Worm (Caenorhabditis elegans) whole organism, L1 larva: ENCODE data around the gene T24C4.10.
A peak's percentile ranks its signal among the peaks of the same experiment; 100 is the strongest.

ENCODE experiments used
- C34B4.2 ChIP-seq: sonication (generic microtip); optimal IDR thresholded peaks from 2 replicates; lab custom pipeline; 2017; ENCODE audit warnings: mild to moderate bottlenecking, missing genetic modification characterization, missing compliant biosample characterization
- Y116A8C.19 ChIP-seq: sonication (generic microtip); optimal IDR thresholded peaks from 2 replicates; lab custom pipeline; 2016; ENCODE audit warnings: missing compliant biosample characterization, missing genetic modification characterization, borderline replicate concordance
- aly-2 ChIP-seq: fragments of 150-350 bp; optimal IDR thresholded peaks from 2 replicates; lab custom pipeline; 2014; ENCODE audit warnings: missing biosample characterization, missing genetic modification characterization
- blmp-1 ChIP-seq: fragments of 150-350 bp; optimal IDR thresholded peaks from 2 replicates; lab custom pipeline; 2014; ENCODE audit warnings: missing biosample characterization, missing genetic modification characterization
- ceh-82 ChIP-seq, 3 experiments: fragments of 150-350 bp in 1 of 3; sonication (generic microtip) in 2 of 3; optimal IDR thresholded peaks; 2 replicates each; lab custom pipeline; 2014 to 2017; ENCODE audit warnings: missing biosample characterization in 3 of 3, missing genetic modification characterization in 3 of 3
- ceh-88 ChIP-seq: fragments of 200-800 bp; sonication (Bioruptor generic); IDR thresholded peaks from 2 replicates; pipeline ENCODE4 v1.3.6; 2022; ENCODE audit warnings: missing genetic modification characterization, missing compliant biosample characterization
- ceh-90 ChIP-seq: sonication (generic microtip); optimal IDR thresholded peaks from 2 replicates; lab custom pipeline; 2016; ENCODE audit warnings: missing genetic modification characterization, missing compliant biosample characterization
- dpl-1 ChIP-seq, 3 experiments: fragments of 150-350 bp in 2 of 3; sonication (generic microtip) in 1 of 3; optimal IDR thresholded peaks; 2 replicates each; lab custom pipeline; 2014 to 2017; ENCODE audit warnings: missing biosample characterization in 3 of 3, missing genetic modification characterization in 3 of 3, missing genetic modification reagents in 3 of 3
- dsc-1 ChIP-seq: sonication (generic microtip); optimal IDR thresholded peaks from 2 replicates; lab custom pipeline; 2016; ENCODE audit warnings: mild to moderate bottlenecking, missing genetic modification characterization, missing compliant biosample characterization
- efl-1 ChIP-seq, 4 experiments: fragments of 150-350 bp; optimal IDR thresholded peaks in 3 of 4; peaks in 1 of 4; 1 replicate in 1 of 4; 2 replicates in 3 of 4; lab custom pipeline; 2014; ENCODE audit warnings: missing biosample characterization in 2 of 4, missing genetic modification characterization in 2 of 4, missing genetic modification reagents in 2 of 4
- egl-13 ChIP-seq: sonication (generic microtip); optimal IDR thresholded peaks from 2 replicates; lab custom pipeline; 2016; ENCODE audit warnings: missing genotype, missing genetic modification reagents, missing genetic modification characterization, missing compliant biosample characterization
- elt-2 ChIP-seq: sonication (generic microtip); optimal IDR thresholded peaks from 2 replicates; lab custom pipeline; 2016; ENCODE audit warnings: missing genetic modification characterization, mild to moderate bottlenecking, inconsistent platforms, missing compliant biosample characterization, missing genetic modification reagents
- elt-3 ChIP-seq, 6 experiments: fragments of 150-350 bp in 1 of 6; sonication (generic microtip); optimal IDR thresholded peaks; 2 replicates each; lab custom pipeline; 2017 to 2018; ENCODE audit warnings: missing biosample characterization in 6 of 6, missing genetic modification characterization in 6 of 6, inconsistent platforms in 1 of 6
- fkh-8 ChIP-seq: sonication (generic microtip); optimal IDR thresholded peaks from 2 replicates; lab custom pipeline; 2016; ENCODE audit warnings: mild to moderate bottlenecking, missing genetic modification characterization, missing compliant biosample characterization
- grh-1 ChIP-seq: fragments of 200-800 bp; sonication (Bioruptor generic); IDR thresholded peaks from 2 replicates; pipeline ENCODE4 v1.3.6; 2022; ENCODE audit warnings: missing genetic modification reagents, missing genetic modification characterization, missing compliant biosample characterization
- lin-13 ChIP-seq: fragments of 150-350 bp; optimal IDR thresholded peaks from 2 replicates; lab custom pipeline; 2014; ENCODE audit warnings: missing biosample characterization, missing genetic modification reagents, missing genetic modification characterization
- lin-35 ChIP-seq, 2 experiments: fragments of 150-350 bp; optimal IDR thresholded peaks; 2 replicates each; lab custom pipeline; 2014; ENCODE audit warnings: missing biosample characterization in 2 of 2, missing genetic modification characterization in 2 of 2, missing genetic modification reagents in 2 of 2
- mab-9 ChIP-seq: fragments of 200-800 bp; sonication (Bioruptor generic); IDR thresholded peaks from 2 replicates; pipeline ENCODE4 v1.3.6; 2022; ENCODE audit warnings: missing genetic modification reagents, missing genetic modification characterization, missing compliant biosample characterization
- mdl-1 ChIP-seq, 2 experiments: fragments of 150-350 bp; optimal IDR thresholded peaks; 2 replicates each; lab custom pipeline; 2014 to 2017; ENCODE audit warnings: missing biosample characterization in 2 of 2, missing genetic modification characterization in 2 of 2, inconsistent platforms in 1 of 2
- mep-1 ChIP-seq: fragments of 150-350 bp; optimal IDR thresholded peaks from 2 replicates; lab custom pipeline; 2014; ENCODE audit warnings: missing biosample characterization, missing genetic modification characterization
- nhr-11 ChIP-seq: fragments of 150-350 bp; optimal IDR thresholded peaks from 2 replicates; lab custom pipeline; 2014; ENCODE audit warnings: missing biosample characterization, missing genetic modification characterization
- nhr-28 ChIP-seq: fragments of 150-350 bp; optimal IDR thresholded peaks from 2 replicates; lab custom pipeline; 2014; ENCODE audit warnings: missing biosample characterization, missing genetic modification characterization
- nhr-47 ChIP-seq: sonication (generic microtip); optimal IDR thresholded peaks from 2 replicates; lab custom pipeline; 2016; ENCODE audit warnings: mild to moderate bottlenecking, missing genetic modification characterization, moderate library complexity, missing compliant biosample characterization
- nhr-84 ChIP-seq: sonication (generic microtip); optimal IDR thresholded peaks from 2 replicates; lab custom pipeline; 2017; ENCODE audit warnings: missing biosample characterization, missing genetic modification characterization
- pag-3 ChIP-seq: sonication (generic microtip); optimal IDR thresholded peaks from 2 replicates; lab custom pipeline; 2017; ENCODE audit warnings: missing genetic modification characterization, mild to moderate bottlenecking, missing compliant biosample characterization, antibody characterized with exemption, borderline replicate concordance; ENCODE audit not compliant: insufficient read depth
- sox-4 ChIP-seq: sonication (generic microtip); optimal IDR thresholded peaks from 2 replicates; lab custom pipeline; 2016; ENCODE audit warnings: missing genetic modification characterization, missing compliant biosample characterization
- sup-37 ChIP-seq: fragments of 200-800 bp; sonication (Bioruptor generic); optimal IDR thresholded peaks from 2 replicates; lab custom pipeline; 2018; ENCODE audit warnings: mild to moderate bottlenecking, missing genetic modification characterization, missing compliant biosample characterization
- unc-30 ChIP-seq: sonication (generic microtip); optimal IDR thresholded peaks from 2 replicates; lab custom pipeline; 2017; ENCODE audit warnings: missing biosample characterization, missing genetic modification characterization
- xbp-1 ChIP-seq: sonication (generic microtip); optimal IDR thresholded peaks from 2 replicates; lab custom pipeline; 2016; ENCODE audit warnings: missing genetic modification characterization, missing compliant biosample characterization
- zip-4 ChIP-seq: fragments of 200-800 bp; sonication (Bioruptor generic); optimal IDR thresholded peaks from 2 replicates; lab custom pipeline; 2018; ENCODE audit warnings: mild to moderate bottlenecking, missing genetic modification characterization, moderate library complexity, missing compliant biosample characterization
- ztf-4 ChIP-seq: fragments of 150-350 bp; optimal IDR thresholded peaks from 2 replicates; lab custom pipeline; 2014; ENCODE audit warnings: missing biosample characterization, missing genetic modification characterization

The T24C4.10 gene

ce11 chrIII:881460-881859, 9.6 kb downstream of the T24C4.10 start:
- TF ChIP-seq nhr-11 (tag; lab: Kevin White, UChicago), result no peak
- TF ChIP-seq efl-1 (optimal IDR thresholded peaks at IDR 0.05; lab: Kevin White, UChicago), result no peak
- peak in 1 of 2 experiments; percentile 23 for TF ChIP-seq efl-1 (GFP tag; optimal IDR thresholded peaks at IDR 0.05 in 1 of 2; lab: Kevin White, UChicago)

- TF ChIP-seq efl-1 (optimal IDR thresholded peaks at IDR 0.05; lab: Kevin White, UChicago), result no peak
- peak in 1 of 2 experiments; percentile 57 for TF ChIP-seq efl-1 (GFP tag; optimal IDR thresholded peaks at IDR 0.05 in 1 of 2; lab: Kevin White, UChicago)
- no peak for TF ChIP-seq xbp-1 (tag; lab: Kevin White, UChicago)
Observed at ce11 chrIII:880840-881239, 10.2 kb downstream of the T24C4.10 start.

- TF ChIP-seq mab-9 (GFP tag; lab: Robert Waterston, UW) (no peak), nhr-28 (tag; lab: Kevin White, UChicago) (no peak), ceh-82 (tag; optimal IDR thresholded peaks at IDR 0.05; lab: Kevin White, UChicago) (no peak), unc-30 (tag; lab: Kevin White, UChicago) (no peak)
Observed at ce11 chrIII:879634-880033, 11.4 kb downstream of the T24C4.10 start, which contains the start of the genes T24C4.5 and ucr-2.3. TSS of gene T24C4.5 (minus strand) at chrIII:879734. TSS of gene ucr-2.3 (plus strand) at chrIII:879860.

ce11 chrIII:873432-873831, 17.6 kb downstream of the T24C4.10 start, which contains the start of gene clc-19:
TSS of gene clc-19 (minus strand) at chrIII:873566.
- TF ChIP-seq egl-13 (tag; lab: Kevin White, UChicago), result no peak
- no peak for TF ChIP-seq ceh-88 (GFP tag; lab: Robert Waterston, UW)

ce11 chrIII:872373-872772, 18.7 kb downstream of the T24C4.10 start, which contains the start of the genes T24C4.3 and clc-20:
TSS of gene T24C4.3 (minus strand) at chrIII:872473.
TSS of gene clc-20 (plus strand) at chrIII:872583.
- TF ChIP-seq dsc-1, result peak; percentile 72
- peak; percentile 23 for TF ChIP-seq fkh-8 (tag; lab: Kevin White, UChicago)
- TF ChIP-seq sox-4 (tag; lab: Kevin White, UChicago), result peak; percentile 28
- TF ChIP-seq efl-1 (optimal IDR thresholded peaks at IDR 0.05; lab: Kevin White, UChicago), result no peak
- TF ChIP-seq efl-1 (GFP tag; optimal IDR thresholded peaks at IDR 0.05 in 1 of 2; lab: Kevin White, UChicago), result no peak

- TF ChIP-seq dpl-1 (GFP tag; optimal IDR thresholded peaks at IDR 0.05; lab: Kevin White, UChicago) (no peak), zip-4 (GFP tag; lab: Kevin White, UChicago) (no peak), Y116A8C.19 (tag; lab: Kevin White, UChicago) (no peak), ztf-4 (tag; lab: Kevin White, UChicago) (no peak), mep-1 (no peak), nhr-84 (tag; lab: Kevin White, UChicago) (no peak), lin-35 (GFP tag; optimal IDR thresholded peaks at IDR 0.05; lab: Kevin White, UChicago) (no peak), lin-13 (no peak), C34B4.2 (tag; lab: Kevin White, UChicago) (no peak), grh-1 (GFP tag; lab: Robert Waterston, UW) (no peak), sup-37 (GFP tag; lab: Kevin White, UChicago) (no peak), blmp-1 (no peak), pag-3 (tag; lab: Kevin White, UChicago) (no peak)
Observed at ce11 chrIII:870555-870954, 20.5 kb downstream of the T24C4.10 start.

- TF ChIP-seq aly-2 (tag; lab: Kevin White, UChicago) (no peak), mdl-1 (tag; optimal IDR thresholded peaks at IDR 0.05; lab: Kevin White, UChicago) (no peak), efl-1 (optimal IDR thresholded peaks at IDR 0.05; lab: Kevin White, UChicago) (no peak), efl-1 (GFP tag; optimal IDR thresholded peaks at IDR 0.05 in 1 of 2; lab: Kevin White, UChicago) (peak in 1 of 2 experiments; percentile 73), elt-3 (tag; optimal IDR thresholded peaks at IDR 0.05; lab: Kevin White, UChicago) (no peak), nhr-47 (tag; lab: Kevin White, UChicago) (no peak), ceh-90 (no peak), elt-2 (tag; lab: Kevin White, UChicago) (no peak), nhr-11 (tag; lab: Kevin White, UChicago) (no peak)
Observed at ce11 chrIII:869869-870268, 21.2 kb downstream of the T24C4.10 start, which contains the start of gene T24C4.2. TSS of gene T24C4.2 (minus strand) at chrIII:869969.
